Fruit fly (Drosophila melanogaster): Measurements from ENCODE around the gene MED24.

MED24 gene

dm6 chr3L:8185263-8186227, 5.5 kb upstream of the MED24 start (continued):
- TF ChIP-seq twi (tag; optimal IDR thresholded peaks at IDR 0.05) (no peak), CG9876 (GFP tag; optimal IDR thresholded peaks at IDR 0.05) (no peak), HmgD (GFP tag; optimal IDR thresholded peaks at IDR 0.05) (peak; percentile 49), CG15601 (tag; optimal IDR thresholded peaks at IDR 0.05) (no peak), CG30431 (GFP tag; optimal IDR thresholded peaks at IDR 0.05) (no peak), CG34376 (GFP tag; optimal IDR thresholded peaks at IDR 0.05) (peak; percentile 97), CG17359 (tag; optimal IDR thresholded peaks at IDR 0.05) (peak; percentile 43), CG11696 (GFP tag; IDR thresholded peaks at IDR 0.05) (0 out of 2 replicates have a peak, but pooled peaks have one; percentile 8), CG34224 (GFP tag; IDR thresholded peaks at IDR 0.05; ENCODE audit: partially characterized antibody) (0 out of 3 replicates have a peak, but pooled peaks have one; percentile 15), H2.0 (GFP tag; IDR thresholded peaks at IDR 0.05) (no peak), Rfx (GFP tag; IDR thresholded peaks at IDR 0.05) (0 out of 2 replicates have a peak, but pooled peaks have one; percentile 37), NfI (GFP tag; optimal IDR thresholded peaks at IDR 0.05) (peak; percentile 24), C15 (GFP tag; IDR thresholded peaks at IDR 0.05) (no peak), abd-A (tag; optimal IDR thresholded peaks at IDR 0.05) (no peak), gem (tag; optimal IDR thresholded peaks at IDR 0.05) (peak; percentile 62), dysf (GFP tag; IDR thresholded peaks at IDR 0.05) (peak; percentile 75), CG1792 (GFP tag; optimal IDR thresholded peaks at IDR 0.05) (peak; percentile 29), croc (GFP tag; conservative IDR thresholded peaks at IDR 0.05) (no peak), phol (tag; optimal IDR thresholded peaks at IDR 0.05) (peak; percentile 43), gro (GFP tag; optimal IDR thresholded peaks at IDR 0.05) (peak; percentile 70), Stat92E (GFP tag; optimal IDR thresholded peaks at IDR 0.05) (no peak), pum (GFP tag; optimal IDR thresholded peaks at IDR 0.05) (peak; percentile 38), Antp (GFP tag; optimal IDR thresholded peaks at IDR 0.05) (peak; percentile 50), BEAF-32 (GFP tag; optimal IDR thresholded peaks at IDR 0.05) (no peak), Ets65A (GFP tag) (peak; percentile 72), Meics (GFP tag; optimal IDR thresholded peaks at IDR 0.05) (no peak), CG3995 (GFP tag; optimal IDR thresholded peaks at IDR 0.05) (peak; percentile 68), bigmax (GFP tag; optimal IDR thresholded peaks at IDR 0.05) (no peak), slbo (GFP tag; IDR thresholded peaks at IDR 0.05) (peak; percentile 69), Ada2b (GFP tag; IDR thresholded peaks at IDR 0.05) (peak; percentile 55; the same call in 1 of the 2 replicates), Drgx (GFP tag; IDR thresholded peaks at IDR 0.05) (no peak), al (GFP tag; IDR thresholded peaks at IDR 0.05) (no peak; the same call in 1 of the 2 replicates), maf-S (GFP tag; optimal IDR thresholded peaks at IDR 0.05) (peak; percentile 23), CG17328 (GFP tag; IDR thresholded peaks at IDR 0.05) (no peak), CG13123 (GFP tag; optimal IDR thresholded peaks at IDR 0.05) (no peak), Abd-B (GFP tag; optimal IDR thresholded peaks at IDR 0.05) (peak; percentile 30), Dll (GFP tag; IDR thresholded peaks at IDR 0.05; ENCODE audit: partially characterized antibody) (no peak), Dref (GFP tag; IDR thresholded peaks at IDR 0.05) (no peak), CG8924 (tag; optimal IDR thresholded peaks at IDR 0.05) (peak; percentile 20), nau (GFP tag; optimal IDR thresholded peaks at IDR 0.05) (no peak), ato (GFP tag; IDR thresholded peaks at IDR 0.05; ENCODE audit: partially characterized antibody) (no peak), run (tag; optimal IDR thresholded peaks at IDR 0.05) (no peak), CG6765 (GFP tag; optimal IDR thresholded peaks at IDR 0.05) (peak; percentile 4), CG30403 (GFP tag; optimal IDR thresholded peaks at IDR 0.05) (peak; percentile 58), CG1647 (GFP tag; optimal IDR thresholded peaks at IDR 0.05) (peak; percentile 27), CG9817 (tag; optimal IDR thresholded peaks at IDR 0.05) (peak; percentile 47), sens-2 (GFP tag; IDR thresholded peaks at IDR 0.05) (peak; percentile 86), Optix (GFP tag; IDR thresholded peaks at IDR 0.05) (peak; percentile 56; the same call in 1 of the 3 replicates)

Data from whole organism, embryonic.